Fruit fly (Drosophila melanogaster) Kc167 (cell line): ENCODE measurements around the gene CG8188.

ENCODE experiments used
- Myc ChIP-seq: fragments of >200 bp; optimal IDR thresholded peaks from 2 replicates; lab custom pipeline; 2017; ENCODE audit warnings: missing external identifiers
- Sin3A ChIP-seq: fragments of >200 bp; optimal IDR thresholded peaks from 2 replicates; lab custom pipeline; 2018; ENCODE audit warnings: missing external identifiers
- h ChIP-seq: fragments of >200 bp; optimal IDR thresholded peaks from 3 replicates; lab custom pipeline; 2018; ENCODE audit warnings: missing external identifiers
- insv ChIP-seq: fragments of >200 bp; optimal IDR thresholded peaks from 3 replicates; lab custom pipeline; 2018; ENCODE audit warnings: missing external identifiers
- psq ChIP-seq: fragments of >200 bp; optimal IDR thresholded peaks from 2 replicates; lab custom pipeline; 2017; ENCODE audit warnings: missing external identifiers
- ttk ChIP-seq: sonication (Bioruptor generic); optimal IDR thresholded peaks from 2 replicates; lab custom pipeline; 2017; ENCODE audit warnings: missing external identifiers

CG8188 gene

DNA sequence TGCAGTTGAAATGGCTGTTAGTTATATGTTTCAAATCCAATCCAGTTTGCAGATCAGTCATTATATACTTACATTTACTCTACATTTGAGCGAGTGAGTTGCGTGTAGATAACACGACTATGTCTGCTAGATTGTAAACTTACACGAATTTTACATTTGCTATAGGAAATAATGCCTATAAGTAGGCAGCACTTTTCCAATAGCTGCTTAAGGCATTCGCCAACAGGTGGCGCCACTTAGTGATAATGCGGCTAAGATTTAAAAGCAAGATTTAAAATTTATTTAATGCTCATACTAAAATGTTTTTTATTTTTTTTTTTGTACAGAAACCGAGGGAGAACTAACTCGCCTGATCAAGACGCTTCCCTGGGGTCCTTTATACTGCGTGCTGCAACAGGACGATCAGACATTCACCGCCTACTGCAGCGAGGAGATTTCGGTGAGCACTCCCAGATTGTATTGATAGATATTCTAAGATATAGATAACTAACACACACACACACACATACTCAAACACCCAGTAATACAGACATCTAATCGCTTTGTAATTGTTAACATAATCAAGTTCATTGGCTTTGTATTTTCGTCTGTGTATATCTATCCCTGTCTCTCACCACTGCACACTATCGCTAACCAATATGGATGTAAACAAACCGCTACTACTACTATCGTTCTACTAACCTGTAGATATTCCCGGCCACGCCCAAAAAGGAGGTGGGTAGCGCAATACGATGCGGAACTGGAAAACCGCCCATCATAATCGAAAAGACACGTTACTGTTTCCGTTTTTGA, 17.6 kb upstream of the CG8188 start:
- no peak for TF ChIP-seq Sin3A
- TF ChIP-seq h (lab: Kevin White, UChicago): no peak
- no peak for TF ChIP-seq insv (lab: Kevin White, UChicago)
- TF ChIP-seq psq: no peak
- no peak for TF ChIP-seq ttk (lab: Kevin White, UChicago)
- no peak for TF ChIP-seq Myc (lab: Kevin White, UChicago)

DNA sequence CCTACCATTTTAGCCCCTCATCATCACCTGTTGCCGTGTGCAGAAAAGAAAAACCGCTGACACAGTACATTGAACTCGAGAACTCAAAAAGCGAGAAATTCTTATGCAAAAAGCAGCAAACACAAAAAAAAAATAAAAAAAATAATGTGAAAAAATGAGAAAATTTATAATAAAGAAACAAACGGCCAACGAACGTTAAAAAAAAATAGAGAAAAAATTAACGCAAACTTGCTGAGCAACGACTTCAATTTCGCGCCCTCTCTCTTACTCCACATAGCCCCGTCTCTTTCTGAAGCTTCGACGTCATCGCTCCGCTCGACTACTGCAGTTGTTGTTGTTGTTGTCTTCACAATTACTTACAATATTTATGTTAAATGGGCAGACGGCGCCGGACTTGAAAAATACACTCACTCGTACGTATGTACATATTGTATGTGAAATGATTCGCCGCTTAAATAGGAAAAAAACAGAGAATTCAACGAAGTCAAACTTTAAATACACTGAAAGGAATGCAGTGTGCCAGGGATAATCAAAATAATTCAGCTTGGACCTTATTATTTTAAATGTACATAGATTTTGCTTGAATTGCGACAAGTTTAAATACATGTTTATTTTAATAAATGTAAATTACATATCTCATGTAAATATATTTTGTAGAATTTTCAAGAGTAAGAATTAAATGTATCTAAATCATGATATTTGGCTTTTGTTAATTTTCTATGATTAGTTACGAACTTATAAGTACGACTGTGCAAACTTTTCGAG, 16.3 kb upstream of the CG8188 start:
- TF ChIP-seq Myc (lab: Kevin White, UChicago) (no peak), Sin3A (no peak), h (lab: Kevin White, UChicago) (no peak), insv (lab: Kevin White, UChicago) (no peak), psq (no peak), ttk (lab: Kevin White, UChicago) (no peak)

DNA sequence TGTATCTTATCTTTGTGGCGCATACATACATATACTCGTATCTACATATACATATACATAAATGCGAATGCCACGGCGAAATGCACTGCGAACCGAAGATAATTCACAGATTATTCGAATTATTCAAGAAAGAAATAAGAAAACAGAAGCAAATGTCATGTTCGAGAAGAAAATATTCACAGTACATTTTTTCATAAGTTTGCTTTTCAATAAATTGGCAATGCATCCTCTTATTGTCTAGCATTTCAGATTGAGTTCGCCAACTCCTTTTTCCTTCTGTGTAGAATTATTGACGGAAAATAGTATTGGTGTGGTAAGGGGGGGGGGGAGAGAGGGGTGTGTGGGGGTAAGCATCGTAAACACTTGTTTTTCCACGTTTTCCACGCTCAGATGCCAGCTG, 15.6 kb upstream of the CG8188 start:
- no peak for TF ChIP-seq Sin3A
- no peak for TF ChIP-seq h (lab: Kevin White, UChicago)

DNA sequence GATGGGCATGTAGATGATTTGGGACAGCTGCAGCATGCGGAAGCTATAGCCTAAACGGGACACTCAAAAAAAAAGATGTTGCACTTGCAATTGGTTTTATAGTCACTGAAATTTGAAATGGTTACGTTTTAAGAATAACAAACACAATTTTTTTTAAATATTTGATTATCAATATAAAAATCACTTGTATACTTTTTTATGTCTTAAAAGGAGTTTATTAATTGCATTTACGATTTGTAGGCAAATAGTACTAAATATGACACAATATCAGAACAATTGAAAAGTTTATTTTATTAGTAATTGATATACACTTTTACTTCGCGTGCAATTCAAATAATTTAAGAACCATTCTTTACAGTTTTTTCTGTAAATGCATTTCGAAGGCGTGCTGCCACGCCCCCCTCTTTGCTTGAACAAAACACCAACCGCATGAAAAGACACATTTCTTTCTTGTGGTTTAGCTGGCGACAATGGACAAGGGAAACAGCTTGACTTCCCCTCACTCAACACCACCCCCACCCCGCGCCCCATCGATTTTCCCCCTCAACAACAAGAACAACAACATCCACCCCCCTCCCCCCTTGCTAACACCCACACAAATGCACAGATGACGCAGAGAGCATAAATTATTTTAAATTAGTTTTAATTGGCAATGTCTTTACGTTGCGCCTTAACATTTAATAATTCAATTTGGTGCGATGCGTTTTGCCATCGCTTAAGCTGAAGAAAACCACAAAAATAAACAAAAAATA, 14.2 kb upstream of the CG8188 start:
- no peak for TF ChIP-seq ttk (lab: Kevin White, UChicago)

DNA sequence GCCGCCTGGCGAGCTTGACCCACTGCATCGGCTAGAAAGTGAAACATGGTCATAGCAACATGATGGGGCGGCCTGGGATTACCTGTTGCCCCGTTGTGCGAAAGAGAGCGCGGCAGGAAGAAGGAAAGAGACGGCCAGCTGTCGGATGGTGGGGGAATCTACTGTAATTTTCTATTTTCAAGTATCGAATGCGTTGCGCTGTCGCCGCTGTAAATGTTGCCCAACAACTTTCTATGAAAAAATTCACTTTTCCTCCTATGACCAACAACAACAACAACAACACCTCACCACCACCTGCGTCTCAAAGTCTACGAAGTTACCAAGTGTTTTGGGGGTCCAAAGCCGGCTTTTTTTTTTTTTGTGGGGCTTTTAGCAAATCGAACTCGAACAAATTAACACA, 12.2 kb upstream of the CG8188 start:
- TF ChIP-seq Myc (lab: Kevin White, UChicago) (no peak), psq (no peak)

DNA sequence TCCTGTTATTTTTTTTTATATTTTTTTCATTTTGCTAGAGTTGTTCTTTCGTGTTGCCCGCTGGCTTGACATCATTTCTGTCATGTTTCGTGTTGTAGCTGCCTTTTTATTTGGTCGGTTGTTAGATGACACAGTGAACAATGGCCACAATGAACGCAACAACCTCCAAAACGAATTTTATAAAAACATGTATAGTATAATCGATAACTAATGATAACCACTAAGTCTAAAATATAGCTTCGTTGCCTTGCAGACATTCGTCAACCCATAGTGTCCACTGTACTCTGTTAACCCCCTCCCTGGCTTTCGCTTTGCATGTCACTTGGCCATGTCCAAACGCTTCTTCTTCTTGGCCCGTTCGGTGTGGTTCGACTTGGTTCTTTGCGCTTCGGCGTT, 10.9 kb upstream of the CG8188 start:
- no peak for TF ChIP-seq Myc (lab: Kevin White, UChicago)
- no peak for TF ChIP-seq psq
- no peak for TF ChIP-seq ttk (lab: Kevin White, UChicago)
- no peak for TF ChIP-seq insv (lab: Kevin White, UChicago)
- TF ChIP-seq h (lab: Kevin White, UChicago): no peak
- TF ChIP-seq Sin3A: no peak

DNA sequence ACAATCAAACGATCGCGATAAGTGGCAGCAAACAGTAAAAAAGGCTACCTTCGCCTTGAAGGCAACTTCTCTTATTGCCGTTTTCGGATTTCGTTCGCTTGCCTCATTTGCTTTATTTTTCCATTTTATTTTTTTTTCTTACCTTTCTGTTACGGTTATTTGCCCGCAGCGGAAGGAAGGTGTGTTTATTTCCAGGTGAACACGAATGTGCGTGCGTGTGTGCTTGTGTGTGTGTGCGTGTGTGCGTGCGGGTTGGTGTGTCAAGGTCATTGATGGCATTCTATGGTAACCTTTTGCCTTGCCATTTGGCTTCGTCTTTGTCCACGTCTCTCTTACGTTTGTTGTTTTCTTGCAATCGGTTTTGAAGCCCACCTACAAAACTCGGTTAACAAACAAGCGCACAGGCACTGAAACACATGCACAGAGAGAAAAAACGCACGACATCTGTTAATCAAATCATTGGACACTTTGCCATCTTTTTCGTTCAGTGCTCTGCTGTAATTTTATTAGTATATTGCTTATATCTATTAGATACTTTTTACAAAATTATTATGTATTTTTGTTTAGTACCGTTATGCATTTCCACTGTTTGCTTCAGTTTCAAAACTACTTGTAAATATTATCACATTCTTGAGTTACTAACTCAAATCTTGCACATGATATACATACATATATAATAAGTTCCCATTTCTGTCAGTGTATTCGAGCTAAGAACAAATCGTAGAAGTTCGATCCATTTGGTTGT, 10.3 kb upstream of the CG8188 start:
- TF ChIP-seq ttk (lab: Kevin White, UChicago) (no peak), Sin3A (no peak), insv (lab: Kevin White, UChicago) (no peak), h (lab: Kevin White, UChicago) (no peak), Myc (lab: Kevin White, UChicago) (no peak), psq (no peak)

DNA sequence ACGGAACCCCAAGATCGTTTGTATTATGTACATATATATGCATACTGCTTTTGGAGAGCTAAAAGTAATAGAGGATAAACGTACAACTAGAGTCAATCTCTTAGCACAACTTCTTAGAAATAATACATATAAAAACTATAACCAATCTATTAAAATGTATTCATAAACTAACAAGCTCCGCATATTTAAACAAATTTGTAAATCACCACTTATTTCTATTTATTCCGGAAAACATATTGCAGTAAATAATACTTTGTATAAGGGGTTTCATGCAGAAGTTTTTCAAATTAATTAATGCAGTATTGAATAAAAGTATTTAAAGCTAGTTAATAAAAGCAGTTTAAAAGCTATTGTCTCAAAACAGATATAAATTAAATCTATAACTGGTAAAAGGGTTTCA, 9.6 kb upstream of the CG8188 start:
- TF ChIP-seq psq (no peak), insv (lab: Kevin White, UChicago) (no peak), Sin3A (no peak), Myc (lab: Kevin White, UChicago) (no peak), ttk (lab: Kevin White, UChicago) (no peak), h (lab: Kevin White, UChicago) (no peak)

DNA sequence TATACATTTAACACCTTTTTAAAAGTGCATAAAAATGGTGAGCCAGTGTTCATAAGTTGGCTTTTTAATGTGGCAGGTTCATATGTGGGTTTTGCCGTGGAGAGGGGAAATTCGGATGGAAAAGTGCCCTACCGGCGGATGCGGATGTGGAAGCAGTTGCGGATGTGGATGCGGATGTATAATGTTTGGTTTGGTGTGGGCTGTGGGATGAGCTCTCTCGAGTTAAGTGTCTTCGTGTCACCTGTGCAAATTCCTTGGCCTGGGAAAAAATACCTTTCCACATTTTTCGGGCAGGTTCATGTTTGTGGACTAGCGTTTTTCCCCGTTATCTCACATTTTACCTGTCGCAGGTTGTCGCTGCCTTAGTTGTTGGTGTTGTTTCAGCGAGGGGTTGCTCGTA, 9.1 kb upstream of the CG8188 start:
- TF ChIP-seq Sin3A: no peak
- TF ChIP-seq h (lab: Kevin White, UChicago): no peak
- no peak for TF ChIP-seq Myc (lab: Kevin White, UChicago)
- TF ChIP-seq insv (lab: Kevin White, UChicago): no peak
- no peak for TF ChIP-seq ttk (lab: Kevin White, UChicago)
- TF ChIP-seq psq: no peak

DNA sequence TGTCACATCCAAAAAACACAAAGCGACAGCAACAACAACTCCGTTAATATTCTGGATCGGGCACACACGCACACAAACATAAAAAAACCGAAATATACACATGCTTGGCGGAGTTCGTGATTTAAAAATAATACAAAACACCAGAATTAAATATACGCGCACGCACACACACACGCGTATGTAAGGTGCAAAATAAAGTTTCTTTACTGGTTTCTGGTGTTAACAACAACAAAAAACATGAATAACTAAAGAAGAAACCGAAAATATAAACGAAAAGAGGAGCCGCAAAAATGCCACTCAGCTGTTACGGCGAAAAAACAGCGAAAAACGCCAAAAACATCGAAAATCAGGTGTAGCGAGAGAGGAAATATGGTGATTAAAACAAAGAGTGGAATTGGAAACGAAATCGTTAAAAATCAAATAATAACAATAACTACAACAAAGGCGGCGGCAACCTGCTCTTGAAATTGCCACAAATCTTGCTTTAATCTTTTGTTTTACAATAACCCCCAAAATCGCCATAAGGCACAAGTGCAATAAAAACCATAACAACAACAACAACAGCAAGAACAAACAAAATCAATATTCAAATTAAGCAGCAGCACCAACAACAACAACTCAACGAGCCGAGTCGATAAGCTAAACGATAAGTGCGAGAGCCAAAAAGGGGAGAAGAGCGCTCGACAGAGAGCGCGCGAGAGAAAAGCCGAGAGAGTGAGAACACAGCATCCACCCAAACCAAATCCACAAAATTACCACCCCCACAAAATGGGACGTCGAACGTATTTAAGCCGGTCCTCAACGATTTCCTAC, 7.7 kb upstream of the CG8188 start:
- no peak for TF ChIP-seq Myc (lab: Kevin White, UChicago)
- no peak for TF ChIP-seq Sin3A
- TF ChIP-seq h (lab: Kevin White, UChicago): no peak
- no peak for TF ChIP-seq ttk (lab: Kevin White, UChicago)
- TF ChIP-seq psq: peak; percentile 60
- TF ChIP-seq insv (lab: Kevin White, UChicago): no peak

DNA sequence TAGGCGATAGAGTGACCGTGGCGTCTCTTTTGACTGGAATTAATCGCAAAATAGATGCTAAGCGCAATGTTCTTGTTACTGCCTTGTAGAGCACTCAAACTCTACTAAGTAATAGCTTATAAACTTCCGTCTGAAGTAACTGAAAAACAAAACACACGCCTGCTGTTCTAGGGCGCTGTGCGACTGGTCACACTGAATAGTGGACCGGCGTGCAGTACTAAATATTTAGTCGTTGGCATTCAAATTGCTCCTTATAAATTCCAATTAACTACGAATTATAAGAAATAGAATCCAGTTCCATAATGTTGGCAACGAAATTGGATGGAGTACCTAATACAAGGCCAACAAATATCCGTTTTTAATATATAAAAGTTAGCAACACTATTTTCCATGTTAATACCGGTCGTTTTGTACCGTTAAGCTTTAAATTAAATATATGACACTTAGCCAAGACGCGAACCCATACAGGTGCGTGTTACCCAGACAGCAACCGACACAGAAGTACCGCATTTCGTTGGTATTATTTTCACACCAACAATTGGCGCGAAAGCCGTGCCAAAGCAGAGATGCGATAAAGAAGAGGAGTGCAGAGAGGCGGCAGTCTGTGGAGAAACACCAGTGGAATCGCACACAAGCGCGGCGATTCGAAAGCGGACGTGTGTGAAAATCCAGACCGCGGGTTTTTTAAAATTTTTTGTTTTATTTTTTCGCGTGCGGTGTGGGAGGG, 6.9 kb upstream of the CG8188 start, which contains the start of the genes CG8173 and raskol:
Gene CG8173 (minus strand): TSS at position 108 of the 727 bp plus-strand sequence.
Gene raskol (plus strand): TSS at position 599 of the 727 bp plus-strand sequence.
- TF ChIP-seq h (lab: Kevin White, UChicago) (no peak), insv (lab: Kevin White, UChicago) (no peak), Sin3A (no peak), psq (peak; percentile 78), ttk (lab: Kevin White, UChicago) (no peak), Myc (lab: Kevin White, UChicago) (no peak)
